Fruit fly (Drosophila melanogaster) whole organism, pupa: ENCODE measurements around the gene CG9747.

Experiments used
- CG10348 ChIP-seq: fragments of 200-800 bp; sonication (Bioruptor generic); IDR thresholded peaks from 2 replicates; pipeline ENCODE4 v1.3.6; 2022; ENCODE audit warnings: missing biosample characterization, missing genetic modification characterization
- CG14655 ChIP-seq: fragments of 200-800 bp; sonication (Bioruptor generic); optimal IDR thresholded peaks from 3 replicates; lab custom pipeline; 2017; ENCODE audit warnings: mild to moderate bottlenecking, missing biosample characterization, missing genetic modification reagents, missing genetic modification characterization
- CG17806 ChIP-seq: fragments of 200-800 bp; sonication (Bioruptor generic); optimal IDR thresholded peaks from 2 replicates; lab custom pipeline; 2018; ENCODE audit warnings: missing biosample characterization, mild to moderate bottlenecking, missing genetic modification characterization, moderate library complexity
- CG4496 ChIP-seq: fragments of 200-800 bp; sonication (Bioruptor generic); IDR thresholded peaks from 3 replicates; pipeline ENCODE4 v1.3.6; 2022; ENCODE audit warnings: missing biosample characterization, missing genetic modification characterization
- CG9948 ChIP-seq: fragments of 200-800 bp; sonication (Bioruptor generic); optimal IDR thresholded peaks from 2 replicates; lab custom pipeline; 2018; ENCODE audit warnings: missing biosample characterization, mild to moderate bottlenecking, missing genetic modification characterization, moderate library complexity
- EcR ChIP-seq: fragments of 200-800 bp; sonication (Bioruptor generic); optimal IDR thresholded peaks from 3 replicates; lab custom pipeline; 2019; ENCODE audit warnings: missing biosample characterization, missing genetic modification characterization, mild to moderate bottlenecking, moderate library complexity, missing genetic modification reagents
- Ets98B ChIP-seq: fragments of 200-800 bp; sonication (Bioruptor generic); IDR thresholded peaks from 2 replicates; pipeline ENCODE4 v1.3.6; 2022; ENCODE audit warnings: missing biosample characterization, missing genetic modification characterization
- Pif1A ChIP-seq: fragments of 200-800 bp; sonication (Bioruptor generic); optimal IDR thresholded peaks from 3 replicates; lab custom pipeline; 2016; ENCODE audit warnings: missing biosample characterization, missing genetic modification characterization
- Snoo ChIP-seq: fragments of 200-800 bp; sonication (Bioruptor generic); optimal IDR thresholded peaks from 3 replicates; lab custom pipeline; 2017; ENCODE audit warnings: missing biosample characterization, mild to moderate bottlenecking, missing genetic modification characterization, inconsistent platforms
- fd96Ca ChIP-seq: fragments of 200-800 bp; sonication (Bioruptor generic); IDR thresholded peaks from 3 replicates; pipeline ENCODE4 v1.3.6; 2022; ENCODE audit warnings: missing biosample characterization, missing genetic modification characterization
- gl ChIP-seq: fragments of 200-800 bp; sonication (Bioruptor generic); optimal IDR thresholded peaks from 2 replicates; lab custom pipeline; 2018; ENCODE audit warnings: missing biosample characterization, mild to moderate bottlenecking, missing genetic modification characterization
- rn ChIP-seq: fragments of 200-800 bp; sonication (Bioruptor generic); IDR thresholded peaks from 2 replicates; pipeline ENCODE4 v1.3.6; 2022; ENCODE audit warnings: missing biosample characterization, missing genetic modification characterization

- no peak for TF ChIP-seq Snoo (tag; lab: Kevin White, UChicago)
- TF ChIP-seq rn (GFP tag; lab: Robert Waterston, UW), result no peak
- TF ChIP-seq CG9948, result no peak
- TF ChIP-seq Ets98B (GFP tag; lab: Robert Waterston, UW), result no peak
- TF ChIP-seq EcR, result no peak
- TF ChIP-seq CG14655 (GFP tag; lab: Kevin White, UChicago), result no peak
- TF ChIP-seq CG17806 (tag; lab: Kevin White, UChicago), result no peak
- no peak for TF ChIP-seq Pif1A (GFP tag; lab: Kevin White, UChicago)
- no peak for TF ChIP-seq fd96Ca (GFP tag; lab: Robert Waterston, UW)
- no peak for TF ChIP-seq CG10348 (GFP tag; lab: Robert Waterston, UW)
- no peak for TF ChIP-seq CG4496
- TF ChIP-seq gl (tag; lab: Kevin White, UChicago), result no peak
Measured at dm6 chr3R:30196128-30196527, 5.1 kb upstream of the CG9747 start, which contains the start of gene CG15531.
